Worm (Caenorhabditis elegans): ENCODE results near the gene pals-17.

- no peak for TF ChIP-seq unc-39 (tag; optimal IDR thresholded peaks at IDR 0.05)
- TF ChIP-seq elt-1 (tag; optimal IDR thresholded peaks at IDR 0.05; ENCODE audit: borderline replicate concordance, insufficient read depth): no peak
- no peak for TF ChIP-seq ztf-11 (tag; optimal IDR thresholded peaks at IDR 0.05)
- TF ChIP-seq nhr-237 (tag; optimal IDR thresholded peaks at IDR 0.05): no peak
- TF ChIP-seq mep-1 (tag; optimal IDR thresholded peaks at IDR 0.05): no peak
Observed at ce11 chrIII:1383483-1383882, 8.2 kb downstream of the pals-17 start.

Data from whole organism, mixed stage, embryonic.